Fruit fly (Drosophila melanogaster) whole organism, adult: ENCODE data around the gene CG13722.

Experiments used
- CG11617 ChIP-seq: fragments of 200-800 bp; sonication (Bioruptor generic); optimal IDR thresholded peaks from 2 replicates; lab custom pipeline; 2017; ENCODE audit warnings: mild to moderate bottlenecking, missing biosample characterization, missing genetic modification reagents, missing genetic modification characterization
- CG12768 ChIP-seq: fragments of 200-800 bp; sonication (Bioruptor generic); optimal IDR thresholded peaks from 2 replicates; lab custom pipeline; 2017; ENCODE audit warnings: missing biosample characterization, missing genetic modification characterization, mild to moderate bottlenecking, moderate library complexity, missing genetic modification reagents
- CG1620 ChIP-seq: fragments of 200-800 bp; sonication (Bioruptor generic); optimal IDR thresholded peaks from 2 replicates; lab custom pipeline; 2016; ENCODE audit warnings: missing biosample characterization, missing genetic modification characterization
- Clk ChIP-seq: fragments of 200-800 bp; sonication (Bioruptor generic); optimal IDR thresholded peaks from 2 replicates; lab custom pipeline; 2017; ENCODE audit warnings: missing biosample characterization, missing genetic modification characterization
- Crg-1 ChIP-seq: fragments of 200-800 bp; sonication (Bioruptor generic); optimal IDR thresholded peaks from 2 replicates; lab custom pipeline; 2016; ENCODE audit warnings: missing biosample characterization, missing genetic modification characterization
- Hr96 ChIP-seq: fragments of 200-800 bp; sonication (Bioruptor generic); optimal IDR thresholded peaks from 2 replicates; lab custom pipeline; 2016; ENCODE audit warnings: missing biosample characterization, missing genetic modification characterization
- kay ChIP-seq: fragments of 200-800 bp; sonication (Bioruptor generic); peaks from one replicate; lab custom pipeline; 2016; ENCODE audit warnings: missing biosample characterization, missing genetic modification characterization, borderline replicate concordance
- ovo ChIP-seq: fragments of 200-800 bp; sonication (Bioruptor generic); optimal IDR thresholded peaks from 2 replicates; lab custom pipeline; 2016; ENCODE audit warnings: missing biosample characterization, missing genetic modification characterization
- toe ChIP-seq: fragments of 200-800 bp; sonication (Bioruptor generic); optimal IDR thresholded peaks from 2 replicates; lab custom pipeline; 2016; ENCODE audit warnings: missing biosample characterization, missing genetic modification characterization

DNA sequence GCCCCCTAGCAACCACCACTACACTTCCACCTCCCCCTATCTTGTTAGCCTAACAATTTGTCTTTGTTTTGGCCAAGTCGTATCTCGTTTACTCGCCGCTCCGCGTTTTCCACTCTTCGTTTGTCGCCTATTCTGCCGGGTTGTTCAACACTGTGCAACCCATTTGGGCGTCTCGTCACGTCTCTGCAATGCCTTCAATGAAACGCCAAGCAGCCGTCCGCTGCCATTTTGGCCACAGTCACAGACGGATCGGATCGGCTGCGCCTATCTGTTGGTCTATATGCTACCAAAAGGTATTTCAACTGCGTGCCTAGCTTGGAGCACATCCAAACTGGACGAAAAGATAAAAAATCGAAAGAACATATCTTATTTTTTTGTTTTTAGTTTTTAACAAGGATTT is 25.6 kb upstream of the CG13722 start:
- TF ChIP-seq CG11617 (GFP tag; lab: Kevin White, UChicago): no peak
- no peak for TF ChIP-seq toe (GFP tag; lab: Kevin White, UChicago)
- no peak for TF ChIP-seq kay (GFP tag; lab: Kevin White, UChicago)
- no peak for TF ChIP-seq Crg-1 (GFP tag; lab: Kevin White, UChicago)
- TF ChIP-seq CG1620 (GFP tag; lab: Kevin White, UChicago): no peak
- no peak for TF ChIP-seq ovo (GFP tag; lab: Kevin White, UChicago)
- no peak for TF ChIP-seq CG12768 (GFP tag; lab: Kevin White, UChicago)
- no peak for TF ChIP-seq Hr96 (GFP tag; lab: Kevin White, UChicago)
- TF ChIP-seq Clk (GFP tag; lab: Kevin White, UChicago): no peak
